Worm (Caenorhabditis elegans) whole organism, late embryonic: ENCODE measurements around the gene C35A11.2.
A peak's percentile ranks its signal among the peaks of the same experiment; 100 is the strongest.

Experiments
- ama-1 ChIP-seq: fragments of 150-350 bp; optimal IDR thresholded peaks from 2 replicates; lab custom pipeline; 2014
- elt-2 ChIP-seq: sonication (generic microtip); optimal IDR thresholded peaks from 2 replicates; lab custom pipeline; 2016; ENCODE audit warnings: missing genetic modification reagents, missing genetic modification characterization, missing compliant biosample characterization
- fax-1 ChIP-seq: sonication (generic microtip); optimal IDR thresholded peaks from 2 replicates; lab custom pipeline; 2016; ENCODE audit warnings: missing genotype, missing genetic modification characterization, missing compliant biosample characterization
- hlh-8 ChIP-seq: sonication (generic microtip); optimal IDR thresholded peaks from 2 replicates; lab custom pipeline; 2016; ENCODE audit warnings: missing genotype, missing genetic modification characterization, missing compliant biosample characterization
- mec-3 ChIP-seq: sonication (generic microtip); optimal IDR thresholded peaks from 2 replicates; lab custom pipeline; 2016; ENCODE audit warnings: borderline replicate concordance, missing genetic modification characterization, missing compliant biosample characterization
- npax-4 ChIP-seq: sonication (generic microtip); optimal IDR thresholded peaks from 2 replicates; lab custom pipeline; 2016; ENCODE audit warnings: missing genetic modification characterization, missing compliant biosample characterization
- pag-3 ChIP-seq: sonication (generic microtip); optimal IDR thresholded peaks from 2 replicates; lab custom pipeline; 2016; ENCODE audit warnings: missing compliant biosample characterization, missing genetic modification characterization, borderline replicate concordance
- unc-3 ChIP-seq, 2 experiments: fragments of 200-800 bp in 1 of 2; sonication (Bioruptor generic) in 1 of 2; sonication (generic microtip) in 1 of 2; conservative IDR thresholded peaks in 1 of 2; optimal IDR thresholded peaks in 1 of 2; 2 replicates each; pipeline versions ENCODE4 v1.3.6 to Lab custom; 2016 to 2022; ENCODE audit warnings: missing compliant biosample characterization in 2 of 2, missing genetic modification characterization in 2 of 2, missing genetic modification reagents in 1 of 2
- unc-86 ChIP-seq: sonication (generic microtip); optimal IDR thresholded peaks from 2 replicates; lab custom pipeline; 2016; ENCODE audit warnings: missing genetic modification characterization, missing compliant biosample characterization

DNA sequence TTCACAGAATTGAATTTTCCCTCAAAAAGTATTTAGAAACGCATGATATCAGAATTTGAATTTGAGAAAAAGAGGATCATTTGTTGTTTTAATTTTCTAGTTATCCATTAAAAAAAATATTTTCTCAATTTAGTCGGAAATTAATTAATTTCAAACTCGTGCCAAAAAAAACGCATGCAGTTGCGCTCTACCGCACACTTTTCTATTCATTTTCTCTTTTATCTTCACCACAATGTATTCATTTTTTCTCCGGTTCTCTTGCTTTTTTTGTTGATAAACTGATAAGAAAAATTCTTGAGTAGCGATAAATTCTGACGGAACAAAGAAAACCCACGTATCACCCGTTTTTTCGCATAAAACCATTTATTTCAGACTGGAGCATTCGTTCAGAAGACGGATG, 46.9 kb downstream of the C35A11.2 start, which contains the start of gene acl-6:
- TF ChIP-seq fax-1 (no peak), hlh-8 (tag; lab: Kevin White, UChicago) (no peak), pag-3 (tag; lab: Kevin White, UChicago) (no peak), npax-4 (tag; lab: Kevin White, UChicago) (no peak), mec-3 (tag; lab: Kevin White, UChicago) (no peak), unc-86 (tag; lab: Kevin White, UChicago) (no peak), elt-2 (tag; lab: Kevin White, UChicago) (peak; percentile 96), unc-3 (GFP tag; conservative IDR thresholded peaks at IDR 0.05; lab: Robert Waterston, UW) (no peak), unc-3 (tag; optimal IDR thresholded peaks at IDR 0.05; lab: Kevin White, UChicago) (no peak), ama-1 (lab: Kevin White, UChicago) (no peak)
